Fruit fly (Drosophila melanogaster): ENCODE measurements around the gene Vps24.

Vps24 gene

dm6 chr3R:4277828-4278227, 32.9 kb downstream of the Vps24 start, which contains the start of gene flip:
Gene flip, minus strand, starts transcription at chr3R:4277928.
- no peak for TF ChIP-seq Sin3A (optimal IDR thresholded peaks at IDR 0.05)
- no peak for TF ChIP-seq ttk (optimal IDR thresholded peaks at IDR 0.05)
- no peak for TF ChIP-seq h (optimal IDR thresholded peaks at IDR 0.05)
- TF ChIP-seq insv (optimal IDR thresholded peaks at IDR 0.05), result no peak
- no peak for TF ChIP-seq Myc (optimal IDR thresholded peaks at IDR 0.05)
- no peak for TF ChIP-seq psq (optimal IDR thresholded peaks at IDR 0.05)

DNA sequence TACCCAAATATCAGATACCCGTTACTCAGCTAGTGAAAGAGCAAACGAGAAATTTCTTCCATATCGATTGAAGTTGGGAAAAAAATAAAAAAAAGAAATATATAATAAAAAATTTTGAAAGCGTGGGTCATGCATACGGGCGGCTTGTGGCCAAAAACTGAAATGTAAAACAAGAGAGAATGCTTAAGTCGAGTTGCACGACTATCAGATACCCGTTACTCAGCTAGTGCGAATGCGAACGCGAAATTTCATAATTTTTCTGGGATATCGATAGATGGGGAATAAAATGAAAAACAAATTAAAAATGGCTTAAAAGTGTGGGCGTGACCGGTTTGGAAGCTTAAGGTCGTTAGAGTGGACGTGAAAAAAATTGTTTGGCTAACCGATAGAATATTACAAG, 42.4 kb downstream of the Vps24 start:
- TF ChIP-seq psq (optimal IDR thresholded peaks at IDR 0.05) (no peak), Myc (optimal IDR thresholded peaks at IDR 0.05) (no peak), insv (optimal IDR thresholded peaks at IDR 0.05) (no peak), h (optimal IDR thresholded peaks at IDR 0.05) (no peak), Sin3A (optimal IDR thresholded peaks at IDR 0.05) (no peak), ttk (optimal IDR thresholded peaks at IDR 0.05) (no peak)

DNA sequence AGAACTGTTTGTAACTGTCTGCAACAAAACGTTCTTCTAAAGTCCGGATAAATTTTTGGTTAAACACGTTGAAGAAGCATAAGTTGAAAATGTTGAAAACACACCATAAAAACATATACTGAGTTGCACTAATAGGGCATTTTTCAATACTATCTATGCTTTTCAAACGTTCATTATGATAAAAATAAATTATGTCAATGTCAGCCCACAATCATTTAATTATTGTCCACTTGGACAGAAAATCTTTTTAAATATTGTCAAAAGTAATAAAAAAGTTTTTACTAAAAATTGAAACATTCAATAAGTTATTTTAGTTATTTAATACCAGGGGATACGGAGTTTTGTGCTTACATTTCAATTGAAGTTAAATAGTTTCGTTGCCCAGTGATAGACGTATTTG, 44.3 kb downstream of the Vps24 start, which contains the start of gene CG1092:
Gene CG1092, plus strand, starts transcription at position 301 of the 400 bp plus-strand sequence.
- no peak for TF ChIP-seq psq (optimal IDR thresholded peaks at IDR 0.05)
- TF ChIP-seq Sin3A (optimal IDR thresholded peaks at IDR 0.05), result no peak
- no peak for TF ChIP-seq Myc (optimal IDR thresholded peaks at IDR 0.05)
- TF ChIP-seq h (optimal IDR thresholded peaks at IDR 0.05), result no peak
- TF ChIP-seq insv (optimal IDR thresholded peaks at IDR 0.05), result no peak
- TF ChIP-seq ttk (optimal IDR thresholded peaks at IDR 0.05), result no peak
